Worm (Caenorhabditis elegans) whole organism, dauer: ENCODE results near the gene Y37E11AL.2.

Experiments used
- unc-62 ChIP-seq: sonication (generic microtip); optimal IDR thresholded peaks from 2 replicates; lab custom pipeline; 2017; ENCODE audit warnings: missing biosample characterization, missing genetic modification reagents, missing genetic modification characterization

Gene Y37E11AL.2

DNA sequence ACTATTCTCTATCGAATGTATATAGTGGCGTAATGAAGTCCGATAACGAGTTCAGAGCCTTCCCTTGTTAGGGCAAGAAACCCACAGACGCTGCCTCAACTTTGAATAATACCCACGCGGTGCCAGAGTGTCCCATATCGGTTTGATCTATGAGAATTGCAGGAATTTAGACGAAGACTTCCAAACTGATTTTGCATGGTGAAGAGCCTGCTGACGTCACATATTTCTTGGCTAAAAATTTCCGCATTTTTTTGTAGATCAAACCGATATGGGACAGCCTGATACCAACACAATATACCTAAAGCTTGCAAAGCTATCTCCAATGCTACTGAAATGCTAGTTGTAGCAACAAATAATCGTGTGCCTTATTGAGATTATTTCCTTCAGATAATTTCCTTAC lies 43.6 kb downstream of the Y37E11AL.2 start:
- no peak for TF ChIP-seq unc-62 (GFP tag; lab: Kevin White, UChicago)

DNA sequence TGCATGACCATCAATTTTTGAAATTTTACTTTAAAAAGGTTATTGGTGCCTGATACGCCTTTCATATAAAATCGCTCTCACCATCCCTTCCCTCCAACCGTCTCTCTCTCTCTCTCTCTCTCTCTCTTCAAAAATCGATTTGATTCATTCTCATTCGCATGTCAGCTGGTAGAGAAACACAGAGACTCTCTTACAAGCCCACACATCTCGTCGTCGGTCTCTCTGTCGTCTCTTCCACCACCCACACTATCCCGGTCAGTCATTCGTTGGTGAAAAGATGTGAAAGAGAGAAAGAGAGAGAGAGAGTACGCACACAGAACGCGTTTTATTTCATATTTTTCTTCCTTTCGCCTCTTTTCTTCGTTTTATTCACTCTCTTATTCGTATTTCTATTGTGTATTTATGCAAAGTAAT lies 44.1 kb downstream of the Y37E11AL.2 start:
- TF ChIP-seq unc-62 (GFP tag; lab: Kevin White, UChicago), result no peak

DNA sequence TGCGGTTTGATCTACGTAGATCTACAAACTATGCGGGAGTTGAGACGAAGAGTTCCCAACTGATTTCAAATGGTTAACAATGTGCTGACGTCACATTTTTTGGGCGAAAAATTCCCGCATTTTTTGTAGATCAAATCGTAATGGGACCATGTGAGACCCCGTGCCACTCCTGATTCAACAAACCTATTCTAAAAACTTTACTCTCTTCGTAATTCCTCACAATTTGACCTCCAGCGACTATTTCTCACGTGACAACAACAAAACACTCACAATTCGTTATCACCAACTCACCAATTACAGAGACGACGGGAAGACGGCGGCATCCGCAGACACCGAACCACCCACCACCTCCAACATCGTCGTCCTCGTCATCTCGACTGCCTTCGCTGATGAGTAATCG lies 45.4 kb downstream of the Y37E11AL.2 start, which contains the start of gene siah-1:
TSS of gene siah-1 (plus strand) at position 301 of the 400 bp plus-strand sequence.
- TF ChIP-seq unc-62 (GFP tag; lab: Kevin White, UChicago), result no peak

DNA sequence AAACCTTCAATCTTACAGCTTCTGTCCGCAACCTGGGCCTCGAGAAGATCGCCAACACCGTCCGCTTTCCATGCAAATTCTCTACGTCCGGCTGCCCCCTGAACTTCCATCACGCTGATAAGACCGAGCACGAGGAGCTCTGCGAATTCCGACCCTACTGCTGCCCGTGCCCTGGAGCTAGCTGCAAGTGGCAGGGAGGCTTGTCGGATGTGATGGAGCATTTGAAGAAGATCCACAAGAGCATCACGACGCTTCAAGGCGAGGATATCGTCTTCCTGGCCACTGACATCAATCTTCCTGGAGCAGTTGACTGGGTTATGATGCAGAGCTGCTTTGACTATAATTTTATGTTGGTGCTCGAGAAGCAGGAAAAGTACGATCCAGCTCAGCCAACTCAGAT lies 47.5 kb downstream of the Y37E11AL.2 start:
- no peak for TF ChIP-seq unc-62 (GFP tag; lab: Kevin White, UChicago)
